Worm (Caenorhabditis elegans) whole organism, mixed stage, embryonic: ENCODE measurements around the gene T02G5.14.

Source experiments
- ces-1 ChIP-seq: fragments of 150-350 bp; optimal IDR thresholded peaks from 2 replicates; lab custom pipeline; 2014; ENCODE audit warnings: missing biosample characterization, missing genetic modification reagents, missing genetic modification characterization
- elt-3 ChIP-seq: fragments of 150-350 bp; optimal IDR thresholded peaks from 2 replicates; lab custom pipeline; 2014; ENCODE audit warnings: missing biosample characterization, missing genetic modification characterization
- lin-32 ChIP-seq: fragments of 200-800 bp; sonication (Bioruptor generic); optimal IDR thresholded peaks from 2 replicates; lab custom pipeline; 2018; ENCODE audit warnings: mild to moderate bottlenecking, missing genetic modification characterization, missing compliant biosample characterization
- lsy-2 ChIP-seq: fragments of 150-350 bp; optimal IDR thresholded peaks from 2 replicates; lab custom pipeline; 2014; ENCODE audit warnings: missing biosample characterization, missing genetic modification characterization
- mab-5 ChIP-seq: fragments of 150-350 bp; optimal IDR thresholded peaks from 2 replicates; lab custom pipeline; 2014; ENCODE audit warnings: missing biosample characterization, missing genetic modification characterization
- mep-1 ChIP-seq: fragments of 150-350 bp; optimal IDR thresholded peaks from 2 replicates; lab custom pipeline; 2017; ENCODE audit warnings: missing biosample characterization, missing genetic modification reagents, missing genetic modification characterization, inconsistent platforms
- pha-4 ChIP-seq: fragments of 150-350 bp; optimal IDR thresholded peaks from 2 replicates; lab custom pipeline; 2018; ENCODE audit warnings: missing biosample characterization, missing genetic modification reagents, missing genetic modification characterization
- sem-2 ChIP-seq: fragments of 200-800 bp; sonication (Bioruptor generic); optimal IDR thresholded peaks from 2 replicates; lab custom pipeline; 2018; ENCODE audit warnings: mild to moderate bottlenecking, missing genetic modification characterization, missing compliant biosample characterization
- snpc-4 ChIP-seq: fragments of 150-350 bp; optimal IDR thresholded peaks from 2 replicates; lab custom pipeline; 2014; ENCODE audit warnings: missing biosample characterization, missing genetic modification characterization
- unc-62 ChIP-seq: fragments of 150-350 bp; optimal IDR thresholded peaks from 2 replicates; lab custom pipeline; 2014; ENCODE audit warnings: missing biosample characterization, missing genetic modification reagents, missing genetic modification characterization
- ztf-11 ChIP-seq: fragments of 150-350 bp; optimal IDR thresholded peaks from 2 replicates; lab custom pipeline; 2014; ENCODE audit warnings: missing biosample characterization, missing genetic modification characterization

ce11 chrII:7060202-7060601, 23.9 kb upstream of the T02G5.14 start:
- TF ChIP-seq ces-1 (no peak), unc-62 (no peak), snpc-4 (tag; lab: Kevin White, UChicago) (no peak), elt-3 (tag; lab: Kevin White, UChicago) (no peak), ztf-11 (no peak), lsy-2 (no peak), mab-5 (tag; lab: Kevin White, UChicago) (no peak), sem-2 (GFP tag; lab: Kevin White, UChicago) (no peak), pha-4 (tag; lab: Kevin White, UChicago) (no peak), lin-32 (GFP tag; lab: Kevin White, UChicago) (no peak), mep-1 (tag; lab: Kevin White, UChicago) (no peak)
